Worm (Caenorhabditis elegans) whole organism, early embryonic: ENCODE results near the gene gcp-2.2.

ENCODE experiments used
- B0310.2 ChIP-seq: sonication (generic microtip); optimal IDR thresholded peaks from 2 replicates; lab custom pipeline; 2016; ENCODE audit warnings: mild to moderate bottlenecking, missing genetic modification characterization, missing compliant biosample characterization
- F13C5.2 ChIP-seq: sonication (generic microtip); optimal IDR thresholded peaks from 2 replicates; lab custom pipeline; 2017; ENCODE audit warnings: mild to moderate bottlenecking, missing genetic modification characterization, inconsistent platforms, missing compliant biosample characterization
- aly-1 ChIP-seq: sonication (generic microtip); optimal IDR thresholded peaks from 2 replicates; lab custom pipeline; 2016; ENCODE audit warnings: missing genetic modification characterization, missing compliant biosample characterization
- ama-1 ChIP-seq: fragments of 150-350 bp; optimal IDR thresholded peaks from 2 replicates; lab custom pipeline; 2014
- ceh-13 ChIP-seq: fragments of 200-800 bp; sonication (Bioruptor generic); optimal IDR thresholded peaks from 2 replicates; lab custom pipeline; 2018; ENCODE audit warnings: mild to moderate bottlenecking, missing genetic modification characterization, missing compliant biosample characterization
- ceh-36 ChIP-seq: sonication (generic microtip); optimal IDR thresholded peaks from 2 replicates; lab custom pipeline; 2016; ENCODE audit warnings: missing genetic modification characterization, inconsistent platforms, missing compliant biosample characterization
- ets-7 ChIP-seq: sonication (generic microtip); optimal IDR thresholded peaks from 2 replicates; lab custom pipeline; 2016; ENCODE audit warnings: missing genotype, missing genetic modification characterization, missing compliant biosample characterization
- flt-1 ChIP-seq: fragments of 200-800 bp; sonication (Bioruptor generic); IDR thresholded peaks from 2 replicates; pipeline ENCODE4 v1.3.6; 2022; ENCODE audit warnings: missing genetic modification characterization, missing compliant biosample characterization
- hmbx-1 ChIP-seq: sonication (generic microtip); optimal IDR thresholded peaks from 2 replicates; lab custom pipeline; 2016; ENCODE audit warnings: mild to moderate bottlenecking, missing genetic modification characterization, missing compliant biosample characterization
- hmg-4 ChIP-seq: fragments of 200-800 bp; sonication (Bioruptor generic); optimal IDR thresholded peaks from 2 replicates; lab custom pipeline; 2018; ENCODE audit warnings: mild to moderate bottlenecking, missing genetic modification characterization, missing compliant biosample characterization
- hnd-1 ChIP-seq: sonication (generic microtip); optimal IDR thresholded peaks from 2 replicates; lab custom pipeline; 2016; ENCODE audit warnings: missing genetic modification characterization, missing compliant biosample characterization
- pes-1 ChIP-seq: fragments of 200-800 bp; sonication (Bioruptor generic); IDR thresholded peaks from 2 replicates; pipeline ENCODE4 v1.3.6; 2022; ENCODE audit warnings: missing genetic modification reagents, missing genetic modification characterization, missing compliant biosample characterization
- scrt-1 ChIP-seq: fragments of 200-800 bp; sonication (Bioruptor generic); IDR thresholded peaks from 2 replicates; pipeline ENCODE4 v1.3.6; 2022; ENCODE audit warnings: missing genetic modification characterization, missing compliant biosample characterization
- sea-1 ChIP-seq: fragments of 200-800 bp; sonication (Bioruptor generic); conservative IDR thresholded peaks from 2 replicates; pipeline ENCODE4 v1.3.6; 2022; ENCODE audit warnings: missing genetic modification characterization, missing compliant biosample characterization
- tbx-11 ChIP-seq: fragments of 200-800 bp; sonication (Bioruptor generic); IDR thresholded peaks from 2 replicates; pipeline ENCODE4 v1.3.6; 2022; ENCODE audit warnings: missing genetic modification characterization, missing compliant biosample characterization
- tbx-37 ChIP-seq: fragments of 200-800 bp; sonication (Bioruptor generic); conservative IDR thresholded peaks from 2 replicates; pipeline ENCODE4 v1.3.6; 2022; ENCODE audit warnings: missing genetic modification reagents, missing genetic modification characterization, missing compliant biosample characterization
- tra-4 ChIP-seq: sonication (generic microtip); optimal IDR thresholded peaks from 2 replicates; lab custom pipeline; 2017; ENCODE audit warnings: missing genetic modification characterization, missing compliant biosample characterization

The gcp-2.2 gene

ce11 chrX:11576429-11577088, 39.0 kb downstream of the gcp-2.2 start:
- TF ChIP-seq scrt-1 (GFP tag; lab: Robert Waterston, UW) (no peak), aly-1 (tag; lab: Kevin White, UChicago) (no peak), ceh-13 (GFP tag; lab: Kevin White, UChicago) (no peak), F13C5.2 (tag; lab: Kevin White, UChicago) (no peak), ceh-36 (no peak), hmbx-1 (no peak), hnd-1 (tag; lab: Kevin White, UChicago) (no peak), sea-1 (no peak), hmg-4 (GFP tag; lab: Kevin White, UChicago) (no peak)

ce11 chrX:11585375-11585774, 47.9 kb downstream of the gcp-2.2 start, which contains the start of gene abts-2:
Gene abts-2 (plus strand): TSS chrX:11585675.
- TF ChIP-seq tra-4 (tag; lab: Kevin White, UChicago), result no peak
- TF ChIP-seq pes-1, result no peak
- no peak for TF ChIP-seq aly-1 (tag; lab: Kevin White, UChicago)
- no peak for TF ChIP-seq hmg-4 (GFP tag; lab: Kevin White, UChicago)
- TF ChIP-seq hnd-1 (tag; lab: Kevin White, UChicago), result no peak
- no peak for TF ChIP-seq flt-1 (GFP tag; lab: Robert Waterston, UW)

- TF ChIP-seq hmbx-1, result no peak
Measured at ce11 chrX:11585894-11586293, 48.4 kb downstream of the gcp-2.2 start.

- TF ChIP-seq tra-4 (tag; lab: Kevin White, UChicago) (no peak), aly-1 (tag; lab: Kevin White, UChicago) (no peak), ets-7 (no peak), hmg-4 (GFP tag; lab: Kevin White, UChicago) (no peak), B0310.2 (tag; lab: Kevin White, UChicago) (no peak), hmbx-1 (no peak), ceh-13 (GFP tag; lab: Kevin White, UChicago) (no peak), ama-1 (no peak), pes-1 (no peak), F13C5.2 (tag; lab: Kevin White, UChicago) (no peak), tbx-11 (GFP tag; lab: Robert Waterston, UW) (no peak), ceh-36 (no peak), scrt-1 (GFP tag; lab: Robert Waterston, UW) (no peak), flt-1 (GFP tag; lab: Robert Waterston, UW) (no peak), tbx-37 (GFP tag; lab: Robert Waterston, UW) (no peak), sea-1 (no peak), hnd-1 (tag; lab: Kevin White, UChicago) (no peak)
Measured at ce11 chrX:11590545-11590944, 53.0 kb downstream of the gcp-2.2 start.
